Fruit fly (Drosophila melanogaster) S2 (cell line): ENCODE measurements around the gene CG34305.

Experiments used
- CG8478 ChIP-seq: fragments of >200 bp; optimal IDR thresholded peaks from 2 replicates; lab custom pipeline; 2018
- CTCF ChIP-seq, 2 experiments: fragments of >200 bp; optimal IDR thresholded peaks; 2 replicates each; lab custom pipeline; 2018

DNA sequence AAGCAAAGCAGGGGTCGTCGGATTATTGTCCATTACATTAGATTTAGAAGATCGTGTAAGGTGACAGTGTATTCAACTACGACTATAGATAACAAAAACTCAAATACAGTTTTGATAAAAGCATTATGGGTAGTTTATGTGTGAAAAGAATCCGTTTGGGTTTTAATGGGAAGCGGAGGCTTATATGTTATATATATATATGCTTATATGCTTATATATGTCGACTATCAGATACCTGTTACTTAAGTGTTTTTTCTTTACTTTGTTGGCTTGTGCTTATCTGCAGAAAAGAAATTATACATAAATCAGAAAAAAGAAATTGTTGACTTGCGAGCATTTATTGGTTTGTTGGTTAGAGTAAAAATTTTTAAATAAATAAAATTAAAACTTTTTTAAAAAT is 10.0 kb upstream of the CG34305 start, which contains the start of gene CG14644:
- TF ChIP-seq CG8478 (no peak), CTCF (optimal IDR thresholded peaks at IDR 0.05; lab: Kevin White, UChicago) (no peak)
